Fruit fly (Drosophila melanogaster): ENCODE measurements around the gene CG10761.

CG10761 gene

dm6 chrX:8178165-8178955 is 15.8 kb upstream of the CG10761 start, which contains the start of gene sdt:
sdt (plus strand) TSS chrX:8178549.
- TF ChIP-seq CG8159 (tag; optimal IDR thresholded peaks at IDR 0.05) (peak; percentile 20), CG13204 (GFP tag; optimal IDR thresholded peaks at IDR 0.05) (peak; percentile 69), CG4496 (GFP tag; IDR thresholded peaks at IDR 0.05) (no peak), Snoo (tag; optimal IDR thresholded peaks at IDR 0.05) (no peak), D1 (tag; optimal IDR thresholded peaks at IDR 0.05) (no peak), Ets98B (GFP tag; IDR thresholded peaks at IDR 0.05) (no peak), CG8301 (tag; optimal IDR thresholded peaks at IDR 0.05) (no peak), CG34367 (tag; optimal IDR thresholded peaks at IDR 0.05) (no peak), gl (tag; optimal IDR thresholded peaks at IDR 0.05) (no peak), EcR (GFP tag; optimal IDR thresholded peaks at IDR 0.05) (no peak), CG10348 (GFP tag; IDR thresholded peaks at IDR 0.05) (no peak), CG9948 (tag; optimal IDR thresholded peaks at IDR 0.05) (no peak), CG12605 (GFP tag; IDR thresholded peaks at IDR 0.05) (no peak)

- TF ChIP-seq fd96Ca (GFP tag; IDR thresholded peaks at IDR 0.05) = peak; percentile 11; the same call in 1 of the 3 replicates
- no peak for TF ChIP-seq CG9948 (tag; optimal IDR thresholded peaks at IDR 0.05)
- peak; percentile 15; the same call in 1 of the 2 replicates for TF ChIP-seq CG12605 (GFP tag; IDR thresholded peaks at IDR 0.05)
- TF ChIP-seq CG13204 (GFP tag; optimal IDR thresholded peaks at IDR 0.05) = peak; percentile 85
- TF ChIP-seq CG17806 (tag; optimal IDR thresholded peaks at IDR 0.05) = no peak
- no peak for TF ChIP-seq D1 (tag; optimal IDR thresholded peaks at IDR 0.05)
- TF ChIP-seq gl (tag; optimal IDR thresholded peaks at IDR 0.05) = no peak
Observed at dm6 chrX:8177742-8178141, 15.2 kb upstream of the CG10761 start.

dm6 chrX:8177030-8177349 is 14.4 kb upstream of the CG10761 start, which contains the start of gene slpr:
slpr (minus strand) TSS chrX:8177185.
- TF ChIP-seq gl (tag; optimal IDR thresholded peaks at IDR 0.05) (no peak), CG14655 (GFP tag; optimal IDR thresholded peaks at IDR 0.05) (no peak), rn (GFP tag; IDR thresholded peaks at IDR 0.05) (no peak), CG4496 (GFP tag; IDR thresholded peaks at IDR 0.05) (no peak), CG13204 (GFP tag; optimal IDR thresholded peaks at IDR 0.05) (no peak), Ets98B (GFP tag; IDR thresholded peaks at IDR 0.05) (no peak), CG17806 (tag; optimal IDR thresholded peaks at IDR 0.05) (no peak), CG12605 (GFP tag; IDR thresholded peaks at IDR 0.05) (no peak), EcR (GFP tag; optimal IDR thresholded peaks at IDR 0.05) (no peak), fd96Ca (GFP tag; IDR thresholded peaks at IDR 0.05) (no peak), CG9948 (tag; optimal IDR thresholded peaks at IDR 0.05) (no peak), Pif1A (GFP tag; optimal IDR thresholded peaks at IDR 0.05) (no peak), CG15710 (tag; optimal IDR thresholded peaks at IDR 0.05) (no peak), CG10348 (GFP tag; IDR thresholded peaks at IDR 0.05) (no peak), CG8159 (tag; optimal IDR thresholded peaks at IDR 0.05) (no peak), CG34367 (tag; optimal IDR thresholded peaks at IDR 0.05) (no peak), D1 (tag; optimal IDR thresholded peaks at IDR 0.05) (no peak), Pif1B (GFP tag; optimal IDR thresholded peaks at IDR 0.05) (no peak), Snoo (tag; optimal IDR thresholded peaks at IDR 0.05) (no peak)

dm6 chrX:8176291-8177029 is 13.9 kb upstream of the CG10761 start:
- TF ChIP-seq Pif1A (GFP tag; optimal IDR thresholded peaks at IDR 0.05) (no peak), CG15710 (tag; optimal IDR thresholded peaks at IDR 0.05) (peak; percentile 41), CG9948 (tag; optimal IDR thresholded peaks at IDR 0.05) (peak; percentile 26), CG14655 (GFP tag; optimal IDR thresholded peaks at IDR 0.05) (no peak), EcR (GFP tag; optimal IDR thresholded peaks at IDR 0.05) (peak; percentile 38), CG10348 (GFP tag; IDR thresholded peaks at IDR 0.05) (no peak), CG12605 (GFP tag; IDR thresholded peaks at IDR 0.05) (peak; percentile 14; the same call in 1 of the 2 replicates), CG34367 (tag; optimal IDR thresholded peaks at IDR 0.05) (peak; percentile 46), rn (GFP tag; IDR thresholded peaks at IDR 0.05) (no peak), CG4496 (GFP tag; IDR thresholded peaks at IDR 0.05) (peak; percentile 39; the same call in 1 of the 3 replicates), gl (tag; optimal IDR thresholded peaks at IDR 0.05) (peak; percentile 56), Pif1B (GFP tag; optimal IDR thresholded peaks at IDR 0.05) (no peak), Snoo (tag; optimal IDR thresholded peaks at IDR 0.05) (no peak), CG8159 (tag; optimal IDR thresholded peaks at IDR 0.05) (peak; percentile 35), fd96Ca (GFP tag; IDR thresholded peaks at IDR 0.05) (no peak)

- TF ChIP-seq CG14655 (GFP tag; optimal IDR thresholded peaks at IDR 0.05) = no peak
- TF ChIP-seq CG32121 (GFP tag; IDR thresholded peaks at IDR 0.05) = no peak
- TF ChIP-seq fd96Ca (GFP tag; IDR thresholded peaks at IDR 0.05) = no peak
- TF ChIP-seq D1 (tag; optimal IDR thresholded peaks at IDR 0.05) = no peak
- TF ChIP-seq Snoo (tag; optimal IDR thresholded peaks at IDR 0.05) = no peak
- no peak for TF ChIP-seq CG9948 (tag; optimal IDR thresholded peaks at IDR 0.05)
Observed at dm6 chrX:8170166-8170565, 7.6 kb upstream of the CG10761 start, which contains the start of gene CG2278. CG2278 (minus strand) TSS chrX:8170266.

- TF ChIP-seq CG8301 (tag; optimal IDR thresholded peaks at IDR 0.05) (no peak), CG10348 (GFP tag; IDR thresholded peaks at IDR 0.05) (no peak), gl (tag; optimal IDR thresholded peaks at IDR 0.05) (no peak), CG17806 (tag; optimal IDR thresholded peaks at IDR 0.05) (no peak), CG8159 (tag; optimal IDR thresholded peaks at IDR 0.05) (no peak), Ets98B (GFP tag; IDR thresholded peaks at IDR 0.05) (no peak), Pif1B (GFP tag; optimal IDR thresholded peaks at IDR 0.05) (no peak)
Observed at dm6 chrX:8165608-8166007, 3.0 kb upstream of the CG10761 start, which contains the start of gene Or7a. Or7a (minus strand) TSS chrX:8165708.
